Fruit fly (Drosophila melanogaster): ENCODE data around the gene Nlp.

Nlp gene

dm6 chr3R:29982027-29982426 lies 22.6 kb upstream of the Nlp start (continued):
- TF ChIP-seq CG31224 (GFP tag; IDR thresholded peaks at IDR 0.05) (no peak), CG17361 (GFP tag; IDR thresholded peaks at IDR 0.05) (no peak), pho (GFP tag; optimal IDR thresholded peaks at IDR 0.05) (no peak), CG12744 (GFP tag; optimal IDR thresholded peaks at IDR 0.05) (no peak), CG7928 (GFP tag; optimal IDR thresholded peaks at IDR 0.05) (no peak), CG12236 (GFP tag; optimal IDR thresholded peaks at IDR 0.05) (no peak), Ets97D (GFP tag; optimal IDR thresholded peaks at IDR 0.05) (no peak), CG10147 (GFP tag; optimal IDR thresholded peaks at IDR 0.05) (no peak), tup (GFP tag; optimal IDR thresholded peaks at IDR 0.05) (no peak), CG7357 (GFP tag; IDR thresholded peaks at IDR 0.05) (no peak), mam (GFP tag; optimal IDR thresholded peaks at IDR 0.05) (no peak), psq (GFP tag; optimal IDR thresholded peaks at IDR 0.05) (no peak), ase (GFP tag; IDR thresholded peaks at IDR 0.05) (no peak), CG6272 (GFP tag; IDR thresholded peaks at IDR 0.05) (no peak), NfI (GFP tag; optimal IDR thresholded peaks at IDR 0.05) (no peak), CG1529 (GFP tag; optimal IDR thresholded peaks at IDR 0.05) (no peak), CG3065 (GFP tag; optimal IDR thresholded peaks at IDR 0.05) (no peak), dmrt99B (tag; optimal IDR thresholded peaks at IDR 0.05) (no peak), Atf3 (GFP tag; optimal IDR thresholded peaks at IDR 0.05) (no peak), Med (GFP tag) (peak; percentile 64), CG11695 (GFP tag; IDR thresholded peaks at IDR 0.05) (0 out of 3 replicates have a peak, but pooled peaks have one; percentile 13), CG15269 (tag; optimal IDR thresholded peaks at IDR 0.05) (peak; percentile 6), CG12659 (GFP tag; optimal IDR thresholded peaks at IDR 0.05) (no peak), TFAM (GFP tag; optimal IDR thresholded peaks at IDR 0.05) (no peak), CG8359 (GFP tag; optimal IDR thresholded peaks at IDR 0.05; ENCODE audit: borderline replicate concordance) (no peak), CG16863 (GFP tag; optimal IDR thresholded peaks at IDR 0.05) (no peak), HLH54F (GFP tag; optimal IDR thresholded peaks at IDR 0.05) (no peak), ap (GFP tag; IDR thresholded peaks at IDR 0.05) (no peak), esg (GFP tag; conservative IDR thresholded peaks at IDR 0.05) (no peak), Bgb (GFP tag; IDR thresholded peaks at IDR 0.05; ENCODE audit: partially characterized antibody) (no peak), CG14667 (GFP tag; IDR thresholded peaks at IDR 0.05) (peak; percentile 39), YL-1 (GFP tag; optimal IDR thresholded peaks at IDR 0.05) (no peak), org-1 (GFP tag; optimal IDR thresholded peaks at IDR 0.05) (no peak), Mes4 (GFP tag; optimal IDR thresholded peaks at IDR 0.05) (no peak), HLHmδ (GFP tag; optimal IDR thresholded peaks at IDR 0.05) (no peak), CG17568 (GFP tag; optimal IDR thresholded peaks at IDR 0.05) (no peak), h (optimal IDR thresholded peaks at IDR 0.05) (no peak), odd (GFP tag; optimal IDR thresholded peaks at IDR 0.05) (no peak), CG4424 (GFP tag; optimal IDR thresholded peaks at IDR 0.05) (no peak), onecut (GFP tag; IDR thresholded peaks at IDR 0.05) (no peak), CG17385 (GFP tag; optimal IDR thresholded peaks at IDR 0.05) (peak; percentile 5), CG13424 (tag; optimal IDR thresholded peaks at IDR 0.05) (peak; percentile 17), Spps (tag; optimal IDR thresholded peaks at IDR 0.05) (no peak), ara (GFP tag; IDR thresholded peaks at IDR 0.05) (no peak), Sry-β (GFP tag; optimal IDR thresholded peaks at IDR 0.05) (no peak), CG8388 (GFP tag; optimal IDR thresholded peaks at IDR 0.05) (no peak), kay (GFP tag; optimal IDR thresholded peaks at IDR 0.05) (no peak), Dref (GFP tag; IDR thresholded peaks at IDR 0.05) (no peak), sd (tag; optimal IDR thresholded peaks at IDR 0.05) (no peak), Dp (GFP tag; optimal IDR thresholded peaks at IDR 0.05) (no peak), CG1603 (tag; optimal IDR thresholded peaks at IDR 0.05) (peak; percentile 0), Rfx (GFP tag; IDR thresholded peaks at IDR 0.05) (no peak), cwo (GFP tag; optimal IDR thresholded peaks at IDR 0.05) (no peak)

All from whole organism, embryonic.